Worm (Caenorhabditis elegans) whole organism, L4/young adult: ENCODE measurements around the gene ugt-48.

ENCODE experiments used
- W03F9.2 ChIP-seq: fragments of 150-350 bp; optimal IDR thresholded peaks from 2 replicates; lab custom pipeline; 2014; ENCODE audit warnings: missing biosample characterization, missing genetic modification characterization
- dao-5 ChIP-seq: sonication (generic microtip); optimal IDR thresholded peaks from 2 replicates; lab custom pipeline; 2016; ENCODE audit warnings: missing genotype, missing genetic modification characterization, moderate library complexity, missing compliant biosample characterization
- him-1 ChIP-seq: sonication (generic microtip); optimal IDR thresholded peaks from 2 replicates; lab custom pipeline; 2016; ENCODE audit warnings: missing genotype, missing genetic modification reagents, missing genetic modification characterization, missing compliant biosample characterization

ce11 chrV:5594315-5594714, 46.5 kb upstream of the ugt-48 start, which contains the start of gene crn-2:
- TF ChIP-seq W03F9.2 (tag; lab: Kevin White, UChicago) (no peak), him-1 (no peak), dao-5 (tag; lab: Kevin White, UChicago) (no peak)
